Worm (Caenorhabditis elegans) whole organism, L2 larva: ENCODE data around the gene srbc-68.

Experiments used
- C34F6.9 ChIP-seq: fragments of 150-350 bp; optimal IDR thresholded peaks from 2 replicates; lab custom pipeline; 2014; ENCODE audit warnings: missing biosample characterization, missing genetic modification characterization
- F13H6.1 ChIP-seq: sonication (generic microtip); optimal IDR thresholded peaks from 2 replicates; lab custom pipeline; 2016; ENCODE audit warnings: missing genetic modification characterization, missing compliant biosample characterization
- R02D3.7 ChIP-seq: fragments of 150-350 bp; optimal IDR thresholded peaks from 2 replicates; lab custom pipeline; 2014; ENCODE audit warnings: missing biosample characterization, missing genetic modification characterization
- Y55F3AM.14 ChIP-seq: fragments of 200-800 bp; sonication (Bioruptor generic); optimal IDR thresholded peaks from 2 replicates; lab custom pipeline; 2018; ENCODE audit warnings: mild to moderate bottlenecking, missing genetic modification characterization, missing compliant biosample characterization
- alr-1 ChIP-seq: fragments of 150-350 bp; optimal IDR thresholded peaks from 2 replicates; lab custom pipeline; 2014; ENCODE audit warnings: missing biosample characterization, missing genetic modification characterization
- aly-2 ChIP-seq: fragments of 150-350 bp; optimal IDR thresholded peaks from 2 replicates; lab custom pipeline; 2014; ENCODE audit warnings: missing biosample characterization, missing genetic modification characterization
- blmp-1 ChIP-seq: sonication (generic microtip); optimal IDR thresholded peaks from 2 replicates; lab custom pipeline; 2017; ENCODE audit warnings: missing genetic modification characterization, mild to moderate bottlenecking, missing compliant biosample characterization, antibody characterized with exemption, moderate library complexity; ENCODE audit not compliant: insufficient read depth
- ceh-16 ChIP-seq: fragments of 150-350 bp; optimal IDR thresholded peaks from 2 replicates; lab custom pipeline; 2014; ENCODE audit warnings: missing biosample characterization, missing genetic modification characterization
- ceh-82 ChIP-seq: fragments of 150-350 bp; optimal IDR thresholded peaks from 2 replicates; lab custom pipeline; 2014; ENCODE audit warnings: missing biosample characterization, missing genetic modification characterization
- dmd-4 ChIP-seq: sonication (generic microtip); optimal IDR thresholded peaks from 2 replicates; lab custom pipeline; 2017; ENCODE audit warnings: missing biosample characterization, missing genetic modification characterization
- egl-27 ChIP-seq: sonication (generic microtip); optimal IDR thresholded peaks from 3 replicates; lab custom pipeline; 2017; ENCODE audit warnings: missing biosample characterization, missing genetic modification reagents, missing genetic modification characterization
- elt-1 ChIP-seq: fragments of 150-350 bp; optimal IDR thresholded peaks from 2 replicates; lab custom pipeline; 2014; ENCODE audit warnings: missing biosample characterization, missing genetic modification characterization
- elt-3 ChIP-seq: sonication (generic microtip); optimal IDR thresholded peaks from 2 replicates; lab custom pipeline; 2017; ENCODE audit warnings: missing biosample characterization, missing genetic modification characterization
- fos-1 ChIP-seq: fragments of 150-350 bp; optimal IDR thresholded peaks from 2 replicates; lab custom pipeline; 2014; ENCODE audit warnings: missing biosample characterization, missing genetic modification characterization
- gmeb-1 ChIP-seq: fragments of 150-350 bp; optimal IDR thresholded peaks from 2 replicates; lab custom pipeline; 2014; ENCODE audit warnings: missing biosample characterization, missing genetic modification characterization
- lin-11 ChIP-seq: fragments of 150-350 bp; sonication (generic microtip); optimal IDR thresholded peaks from 2 replicates; lab custom pipeline; 2014; ENCODE audit warnings: missing biosample characterization, missing genetic modification characterization, inconsistent platforms, mixed read lengths
- lin-13 ChIP-seq: fragments of 150-350 bp; optimal IDR thresholded peaks from 2 replicates; lab custom pipeline; 2014; ENCODE audit warnings: missing biosample characterization, missing genetic modification reagents, missing genetic modification characterization
- lin-39 ChIP-seq: fragments of 150-350 bp; optimal IDR thresholded peaks from 2 replicates; lab custom pipeline; 2014; ENCODE audit warnings: missing biosample characterization, missing genetic modification reagents, missing genetic modification characterization
- lsy-2 ChIP-seq, 2 experiments: fragments of 150-350 bp in 1 of 2; sonication (generic microtip) in 1 of 2; optimal IDR thresholded peaks; 2 replicates each; lab custom pipeline; 2014 to 2017; ENCODE audit warnings: missing biosample characterization in 2 of 2, missing genetic modification characterization in 2 of 2
- mab-5 ChIP-seq: fragments of 150-350 bp; optimal IDR thresholded peaks from 2 replicates; lab custom pipeline; 2014; ENCODE audit warnings: missing biosample characterization, missing genetic modification characterization
- nhr-10 ChIP-seq: sonication (generic microtip); optimal IDR thresholded peaks from 2 replicates; lab custom pipeline; 2017; ENCODE audit warnings: missing biosample characterization, missing genetic modification characterization
- nhr-11 ChIP-seq: fragments of 150-350 bp; optimal IDR thresholded peaks from 2 replicates; lab custom pipeline; 2014; ENCODE audit warnings: missing biosample characterization, missing genetic modification characterization
- nhr-12 ChIP-seq: fragments of 150-350 bp; optimal IDR thresholded peaks from 2 replicates; lab custom pipeline; 2014; ENCODE audit warnings: missing biosample characterization, missing genetic modification characterization
- nhr-129 ChIP-seq: fragments of 150-350 bp; optimal IDR thresholded peaks from 2 replicates; lab custom pipeline; 2014; ENCODE audit warnings: missing biosample characterization, missing genetic modification characterization
- nhr-21 ChIP-seq: fragments of 150-350 bp; optimal IDR thresholded peaks from 2 replicates; lab custom pipeline; 2014; ENCODE audit warnings: missing biosample characterization, missing genetic modification characterization
- nhr-23 ChIP-seq: fragments of 150-350 bp; optimal IDR thresholded peaks from 2 replicates; lab custom pipeline; 2014; ENCODE audit warnings: missing biosample characterization, missing genetic modification reagents, missing genetic modification characterization
- nhr-237 ChIP-seq: fragments of 150-350 bp; optimal IDR thresholded peaks from 2 replicates; lab custom pipeline; 2014; ENCODE audit warnings: missing biosample characterization, missing genetic modification characterization
- nhr-6 ChIP-seq: fragments of 150-350 bp; optimal IDR thresholded peaks from 2 replicates; lab custom pipeline; 2014; ENCODE audit warnings: missing biosample characterization, missing genetic modification characterization
- nhr-77 ChIP-seq: fragments of 150-350 bp; optimal IDR thresholded peaks from 2 replicates; lab custom pipeline; 2014; ENCODE audit warnings: missing biosample characterization, missing genetic modification characterization
- peb-1 ChIP-seq: fragments of 150-350 bp; optimal IDR thresholded peaks from 2 replicates; lab custom pipeline; 2014; ENCODE audit warnings: missing biosample characterization, missing genetic modification characterization
- sem-4 ChIP-seq: fragments of 150-350 bp; optimal IDR thresholded peaks from 2 replicates; lab custom pipeline; 2014; ENCODE audit warnings: missing biosample characterization, missing genetic modification reagents, missing genetic modification characterization
- skn-1 ChIP-seq: sonication (generic microtip); optimal IDR thresholded peaks from 2 replicates; lab custom pipeline; 2017; ENCODE audit warnings: missing biosample characterization, missing genetic modification characterization
- sma-3 ChIP-seq: sonication (generic microtip); optimal IDR thresholded peaks from 2 replicates; lab custom pipeline; 2016; ENCODE audit warnings: missing genetic modification reagents, missing genetic modification characterization, missing compliant biosample characterization
- sma-9 ChIP-seq, 2 experiments: fragments of 150-350 bp in 1 of 2; sonication (generic microtip) in 1 of 2; optimal IDR thresholded peaks; 2 replicates each; lab custom pipeline; 2014 to 2016; ENCODE audit warnings: missing genetic modification characterization in 2 of 2, mild to moderate bottlenecking in 1 of 2, missing biosample characterization in 1 of 2, missing compliant biosample characterization in 1 of 2, missing genetic modification reagents in 1 of 2, moderate library complexity in 1 of 2
- snpc-4 ChIP-seq: fragments of 150-350 bp; optimal IDR thresholded peaks from 2 replicates; lab custom pipeline; 2014; ENCODE audit warnings: missing biosample characterization, missing genetic modification characterization
- unc-39 ChIP-seq: fragments of 150-350 bp; optimal IDR thresholded peaks from 2 replicates; lab custom pipeline; 2014; ENCODE audit warnings: missing biosample characterization, missing genetic modification characterization
- unc-55 ChIP-seq: fragments of 150-350 bp; sonication (generic microtip); optimal IDR thresholded peaks from 3 replicates; lab custom pipeline; 2014; ENCODE audit warnings: missing biosample characterization, missing genetic modification reagents, missing genetic modification characterization
- zag-1 ChIP-seq: fragments of 150-350 bp; optimal IDR thresholded peaks from 2 replicates; lab custom pipeline; 2014; ENCODE audit warnings: missing biosample characterization, missing genetic modification characterization
- ztf-1 ChIP-seq: fragments of 200-800 bp; sonication (Bioruptor generic); conservative IDR thresholded peaks from 2 replicates; pipeline ENCODE4 v1.3.6; 2022; ENCODE audit warnings: missing genetic modification characterization, missing compliant biosample characterization
- ztf-11 ChIP-seq: sonication (generic microtip); optimal IDR thresholded peaks from 2 replicates; lab custom pipeline; 2017; ENCODE audit warnings: missing biosample characterization, missing genetic modification characterization

srbc-68 gene

DNA sequence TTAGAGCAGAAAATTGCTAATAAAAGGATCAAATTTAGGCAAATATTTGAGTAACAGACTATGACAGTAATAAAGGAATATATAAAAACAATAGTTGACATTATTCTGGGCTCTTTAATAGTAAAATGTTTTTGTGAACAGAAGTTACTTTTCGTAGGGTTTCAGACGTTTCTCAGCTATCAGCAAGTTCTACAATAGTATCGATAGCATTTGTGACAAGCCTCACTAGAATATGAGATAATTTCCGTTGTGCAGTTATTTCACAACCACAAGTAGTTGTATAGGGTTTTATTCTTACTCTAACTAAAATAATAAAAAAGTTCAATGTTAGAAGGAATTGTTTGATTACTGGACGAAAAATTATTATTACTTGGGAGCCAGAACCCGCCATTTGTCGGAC lies at the start of gene srbc-68:
srbc-68 (minus strand) TSS at position 101 of the 400 bp plus-strand sequence.
- TF ChIP-seq gmeb-1 (tag; lab: Kevin White, UChicago), result no peak
- TF ChIP-seq R02D3.7 (tag; lab: Kevin White, UChicago), result no peak
- no peak for TF ChIP-seq Y55F3AM.14 (GFP tag; lab: Kevin White, UChicago)
- no peak for TF ChIP-seq nhr-23
- no peak for TF ChIP-seq ztf-1
- no peak for TF ChIP-seq nhr-10
- no peak for TF ChIP-seq dmd-4 (tag; lab: Kevin White, UChicago)
- TF ChIP-seq unc-55 (GFP tag; lab: Kevin White, UChicago), result no peak
- TF ChIP-seq nhr-6 (tag; lab: Kevin White, UChicago), result no peak
- TF ChIP-seq nhr-237 (tag; lab: Kevin White, UChicago), result no peak
- TF ChIP-seq sma-9 (GFP tag; optimal IDR thresholded peaks at IDR 0.05; lab: Kevin White, UChicago), result no peak
- no peak for TF ChIP-seq sma-9 (tag; optimal IDR thresholded peaks at IDR 0.05; lab: Kevin White, UChicago)
- TF ChIP-seq C34F6.9 (tag; lab: Kevin White, UChicago), result no peak
- TF ChIP-seq F13H6.1 (tag; lab: Kevin White, UChicago), result no peak
- TF ChIP-seq snpc-4 (tag; lab: Kevin White, UChicago), result no peak
- no peak for TF ChIP-seq lin-39
- no peak for TF ChIP-seq egl-27
- TF ChIP-seq nhr-12 (tag; lab: Kevin White, UChicago), result no peak

DNA sequence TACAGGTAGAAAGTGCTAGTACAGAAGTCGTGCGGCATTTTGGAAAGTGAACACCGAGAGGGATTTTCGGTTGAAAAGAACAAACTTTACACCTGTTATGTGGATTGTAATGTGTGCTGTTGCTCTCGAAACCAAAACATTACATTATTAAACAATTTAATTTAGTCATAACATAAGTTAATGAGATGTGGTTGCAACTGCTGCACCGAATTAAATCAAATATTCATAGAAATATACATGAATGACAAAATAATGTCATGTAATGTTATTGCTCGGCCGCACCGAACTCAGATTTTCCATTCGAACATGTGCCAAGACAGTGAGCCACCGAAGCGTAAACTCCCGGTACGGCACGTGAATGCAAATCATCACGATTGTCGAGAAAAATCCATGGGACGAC lies 48.5 kb upstream of the srbc-68 start, which contains the start of gene srh-213:
srh-213 (minus strand) TSS at position 101 of the 400 bp plus-strand sequence.
- no peak for TF ChIP-seq peb-1
- TF ChIP-seq nhr-129 (tag; lab: Kevin White, UChicago), result no peak
- no peak for TF ChIP-seq lsy-2 (tag; optimal IDR thresholded peaks at IDR 0.05; lab: Kevin White, UChicago)
- no peak for TF ChIP-seq mab-5 (tag; lab: Kevin White, UChicago)
- no peak for TF ChIP-seq skn-1 (tag; lab: Kevin White, UChicago)
- no peak for TF ChIP-seq elt-1 (tag; lab: Kevin White, UChicago)
- TF ChIP-seq alr-1, result no peak
- TF ChIP-seq C34F6.9 (tag; lab: Kevin White, UChicago), result no peak
- TF ChIP-seq nhr-77, result no peak
- no peak for TF ChIP-seq lin-39
- TF ChIP-seq, all 48 proteins: peak for 0

DNA sequence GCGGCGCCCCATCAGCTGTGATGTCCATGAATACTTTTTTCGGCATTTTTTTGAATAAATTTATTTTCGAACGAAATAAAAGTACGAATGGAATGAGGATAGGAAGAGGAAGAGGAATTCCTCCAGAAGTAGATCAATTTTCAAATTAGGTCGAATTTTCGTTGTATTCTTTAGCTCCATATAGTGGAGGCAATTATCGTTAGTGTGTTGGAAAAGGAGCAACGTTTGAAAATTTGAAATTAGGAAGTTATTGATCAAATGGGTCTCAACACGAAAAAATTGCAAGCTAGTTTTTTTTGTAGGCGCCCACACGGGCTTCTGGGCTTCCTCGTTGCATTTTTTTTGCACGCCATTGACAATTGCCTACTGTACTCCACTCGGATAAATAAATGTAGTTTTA lies 45.7 kb upstream of the srbc-68 start, which contains the start of gene T22F3.12:
T22F3.12 (minus strand) TSS at position 101 of the 400 bp plus-strand sequence.
- TF ChIP-seq elt-1 (tag; lab: Kevin White, UChicago) (no peak), blmp-1 (tag; lab: Kevin White, UChicago) (no peak), lin-13 (GFP tag; lab: Kevin White, UChicago) (no peak), elt-3 (no peak), unc-39 (no peak), nhr-6 (tag; lab: Kevin White, UChicago) (no peak), ceh-82 (tag; lab: Kevin White, UChicago) (no peak), Y55F3AM.14 (GFP tag; lab: Kevin White, UChicago) (no peak), nhr-21 (tag; lab: Kevin White, UChicago) (no peak), mab-5 (tag; lab: Kevin White, UChicago) (no peak), nhr-11 (tag; lab: Kevin White, UChicago) (no peak), aly-2 (tag; lab: Kevin White, UChicago) (no peak)

DNA sequence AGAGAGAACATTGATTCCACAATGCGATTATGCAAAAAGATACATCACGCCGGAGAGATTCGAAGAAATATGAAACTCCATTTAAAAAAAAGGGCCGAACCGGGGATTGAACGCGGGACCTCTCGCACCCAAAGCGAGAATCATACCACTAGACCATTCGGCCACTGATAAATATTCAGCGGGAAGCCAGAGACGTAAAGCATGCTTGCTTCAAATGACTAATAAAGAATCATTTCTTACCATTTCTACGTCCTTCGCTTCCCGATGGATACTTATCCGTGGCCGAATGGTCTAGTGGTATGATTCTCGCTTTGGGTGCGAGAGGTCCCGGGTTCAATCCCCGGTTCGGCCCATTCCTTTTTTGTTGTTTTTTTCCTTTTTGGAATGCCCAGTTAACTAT lies 41.8 kb upstream of the srbc-68 start:
- TF ChIP-seq Y55F3AM.14 (GFP tag; lab: Kevin White, UChicago), result no peak
- no peak for TF ChIP-seq ztf-11
- no peak for TF ChIP-seq nhr-77
- no peak for TF ChIP-seq unc-55 (GFP tag; lab: Kevin White, UChicago)
- no peak for TF ChIP-seq lin-13 (GFP tag; lab: Kevin White, UChicago)
- no peak for TF ChIP-seq sma-3 (GFP tag; lab: Kevin White, UChicago)
- no peak for TF ChIP-seq sem-4 (tag; lab: Kevin White, UChicago)
- TF ChIP-seq nhr-10, result no peak
- TF ChIP-seq nhr-6 (tag; lab: Kevin White, UChicago), result no peak
- TF ChIP-seq fos-1 (tag; lab: Kevin White, UChicago), result no peak
- no peak for TF ChIP-seq lin-39
- TF ChIP-seq peb-1, result no peak
- no peak for TF ChIP-seq nhr-129 (tag; lab: Kevin White, UChicago)
- TF ChIP-seq ceh-82 (tag; lab: Kevin White, UChicago), result no peak
- no peak for TF ChIP-seq ceh-16 (tag; lab: Kevin White, UChicago)
- no peak for TF ChIP-seq nhr-23
- no peak for TF ChIP-seq zag-1 (tag; lab: Kevin White, UChicago)
- no peak for TF ChIP-seq lin-11
- no peak for TF ChIP-seq ztf-1
- TF ChIP-seq unc-39, result no peak
